Worm (Caenorhabditis elegans): ENCODE measurements around the gene nmur-1.

DNA sequence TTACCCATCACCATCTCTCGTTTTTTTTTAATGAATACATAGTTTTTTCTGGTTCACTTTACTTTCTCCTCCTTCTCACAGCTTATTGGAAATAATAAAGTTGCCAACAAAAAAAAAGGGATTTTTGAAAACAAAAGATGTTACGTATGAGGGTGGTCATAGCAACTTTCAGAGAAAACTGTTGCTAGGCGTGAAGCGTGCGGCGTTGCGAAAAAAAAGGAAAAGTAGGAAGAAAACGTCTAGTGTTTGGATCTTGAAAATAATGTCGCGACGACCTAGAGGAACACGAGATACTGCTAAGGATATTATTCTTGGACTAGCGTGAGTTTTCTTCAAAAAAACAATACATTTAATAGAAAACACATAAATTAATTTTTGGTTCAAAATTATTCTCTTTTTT is 18.0 kb downstream of the nmur-1 start, which contains the start of gene C24A3.1:
- TF ChIP-seq dao-5 (tag; optimal IDR thresholded peaks at IDR 0.05) (no peak), W03F9.2 (tag; optimal IDR thresholded peaks at IDR 0.05) (no peak)

Data from whole organism, L4/young adult.